Fruit fly (Drosophila melanogaster) whole organism, embryonic: ENCODE results near the gene BckdhA.

ENCODE experiments used
- ATbp ChIP-seq: fragments of 200-800 bp; sonication (Bioruptor generic); optimal IDR thresholded peaks from 2 replicates; lab custom pipeline; 2017; ENCODE audit warnings: missing biosample characterization, mild to moderate bottlenecking, missing genetic modification characterization, missing genetic modification reagents
- Aef1 ChIP-seq: fragments of 200-800 bp; sonication (Bioruptor generic); IDR thresholded peaks from 3 replicates; pipeline ENCODE4 v1.3.6; 2022; ENCODE audit warnings: missing biosample characterization, missing genetic modification characterization
- Bteb2 ChIP-seq: fragments of 200-800 bp; sonication (Bioruptor generic); optimal IDR thresholded peaks from 2 replicates; lab custom pipeline; 2016; ENCODE audit warnings: missing biosample characterization, missing genetic modification characterization
- CG12104 ChIP-seq: fragments of 200-800 bp; sonication (Bioruptor generic); optimal IDR thresholded peaks from 3 replicates; lab custom pipeline; 2016; ENCODE audit warnings: missing biosample characterization, missing genetic modification characterization
- CG1233 ChIP-seq: fragments of 200-800 bp; sonication (Bioruptor generic); optimal IDR thresholded peaks from 4 replicates; lab custom pipeline; 2018; ENCODE audit warnings: missing biosample characterization, mild to moderate bottlenecking, missing genetic modification characterization
- CG14710 ChIP-seq: fragments of 200-800 bp; sonication (Bioruptor generic); optimal IDR thresholded peaks from 3 replicates; lab custom pipeline; 2019; ENCODE audit warnings: missing biosample characterization, mild to moderate bottlenecking, missing genetic modification characterization, moderate library complexity
- CG15601 ChIP-seq: fragments of 200-800 bp; sonication (Bioruptor generic); optimal IDR thresholded peaks from 3 replicates; lab custom pipeline; 2019; ENCODE audit warnings: missing biosample characterization, mild to moderate bottlenecking, missing genetic modification characterization, moderate library complexity
- CG16813 ChIP-seq: fragments of 200-800 bp; sonication (Bioruptor generic); IDR thresholded peaks from 3 replicates; pipeline ENCODE4 v1.3.6; 2022; ENCODE audit warnings: missing biosample characterization, missing genetic modification characterization; ENCODE audit not compliant: partially characterized antibody
- CG16863 ChIP-seq: fragments of 200-800 bp; sonication (Bioruptor generic); optimal IDR thresholded peaks from 3 replicates; lab custom pipeline; 2016; ENCODE audit warnings: missing biosample characterization, missing genetic modification characterization
- CG17328 ChIP-seq: fragments of 200-800 bp; sonication (Bioruptor generic); IDR thresholded peaks from 2 replicates; pipeline ENCODE4 v1.3.6; 2022; ENCODE audit warnings: missing biosample characterization, missing genetic modification characterization
- CG17385 ChIP-seq: fragments of 200-800 bp; sonication (Bioruptor generic); optimal IDR thresholded peaks from 3 replicates; lab custom pipeline; 2018; ENCODE audit warnings: missing biosample characterization, mild to moderate bottlenecking, missing genetic modification characterization
- CG18011 ChIP-seq: fragments of 200-800 bp; sonication (Bioruptor generic); optimal IDR thresholded peaks from 2 replicates; lab custom pipeline; 2017; ENCODE audit warnings: missing biosample characterization, missing genetic modification characterization, mild to moderate bottlenecking, moderate library complexity, missing genotype
- CG18476 ChIP-seq: fragments of 200-800 bp; sonication (Bioruptor generic); optimal IDR thresholded peaks from 2 replicates; lab custom pipeline; 2016; ENCODE audit warnings: missing biosample characterization, mild to moderate bottlenecking, missing genetic modification characterization
- CG2120 ChIP-seq: fragments of 200-800 bp; sonication (Bioruptor generic); optimal IDR thresholded peaks from 3 replicates; lab custom pipeline; 2016; ENCODE audit warnings: missing biosample characterization, missing genetic modification characterization
- CG2875 ChIP-seq: fragments of 200-800 bp; sonication (Bioruptor generic); optimal IDR thresholded peaks from 2 replicates; lab custom pipeline; 2017; ENCODE audit warnings: missing biosample characterization, mild to moderate bottlenecking, missing genetic modification characterization, missing genetic modification reagents
- CG3065 ChIP-seq: fragments of 200-800 bp; sonication (Bioruptor generic); optimal IDR thresholded peaks from 2 replicates; lab custom pipeline; 2016; ENCODE audit warnings: missing biosample characterization, missing genetic modification characterization
- CG32532 ChIP-seq: fragments of 200-800 bp; sonication (Bioruptor generic); IDR thresholded peaks from 2 replicates; pipeline ENCODE4 v1.3.6; 2022; ENCODE audit warnings: missing biosample characterization, missing genetic modification characterization
- CG3726 ChIP-seq: fragments of 200-800 bp; sonication (Bioruptor generic); IDR thresholded peaks from 3 replicates; pipeline ENCODE4, ENCODE4 v1.3.6; 2022; ENCODE audit warnings: missing biosample characterization, missing genetic modification characterization
- CG42726 ChIP-seq: fragments of 200-800 bp; sonication (Bioruptor generic); IDR thresholded peaks from 2 replicates; pipeline ENCODE4 v1.3.6; 2022; ENCODE audit warnings: missing biosample characterization, missing genetic modification characterization; ENCODE audit not compliant: partially characterized antibody
- CG4424 ChIP-seq: fragments of 200-800 bp; sonication (Bioruptor generic); optimal IDR thresholded peaks from 3 replicates; lab custom pipeline; 2016; ENCODE audit warnings: missing biosample characterization, missing genetic modification characterization
- CG7839 ChIP-seq: fragments of 200-800 bp; sonication (Bioruptor generic); optimal IDR thresholded peaks from 3 replicates; lab custom pipeline; 2018; ENCODE audit warnings: missing biosample characterization, mild to moderate bottlenecking, missing genetic modification characterization, moderate library complexity
- CkIIα-i1 ChIP-seq: fragments of 200-800 bp; sonication (Bioruptor generic); IDR thresholded peaks from 2 replicates; pipeline ENCODE4 v1.3.6; 2022; ENCODE audit warnings: missing biosample characterization, missing genetic modification characterization
- Dbx ChIP-seq: fragments of 200-800 bp; sonication (Bioruptor generic); IDR thresholded peaks from 3 replicates; pipeline ENCODE4 v1.3.6; 2022; ENCODE audit warnings: missing biosample characterization, missing genetic modification characterization
- Fer2 ChIP-seq: fragments of 200-800 bp; sonication (Bioruptor generic); optimal IDR thresholded peaks from 2 replicates; lab custom pipeline; 2018; ENCODE audit warnings: missing biosample characterization, mild to moderate bottlenecking, missing genetic modification characterization, moderate library complexity
- Hmr ChIP-seq: fragments of 200-800 bp; sonication (Bioruptor generic); optimal IDR thresholded peaks from 3 replicates; lab custom pipeline; 2017; ENCODE audit warnings: mild to moderate bottlenecking, missing biosample characterization, missing genetic modification reagents, missing genetic modification characterization
- Hr3 ChIP-seq: fragments of 200-800 bp; sonication (Bioruptor generic); optimal IDR thresholded peaks from 3 replicates; lab custom pipeline; 2016; ENCODE audit warnings: missing biosample characterization, missing genetic modification characterization
- MBD-R2 ChIP-seq: fragments of 200-800 bp; sonication (Bioruptor generic); IDR thresholded peaks from 2 replicates; pipeline ENCODE4 v1.3.6; 2022; ENCODE audit warnings: missing biosample characterization, missing genetic modification characterization
- Max ChIP-seq: fragments of 200-800 bp; sonication (Bioruptor generic); optimal IDR thresholded peaks from 2 replicates; lab custom pipeline; 2016; ENCODE audit warnings: missing biosample characterization, mild to moderate bottlenecking, missing genetic modification characterization
- NK7.1 ChIP-seq: fragments of 200-800 bp; sonication (Bioruptor generic); optimal IDR thresholded peaks from 3 replicates; lab custom pipeline; 2016; ENCODE audit warnings: missing biosample characterization, missing genetic modification characterization
- Pdp1 ChIP-seq, 2 experiments: fragments of 200-800 bp; sonication (Bioruptor generic); optimal IDR thresholded peaks; 3 replicates each; lab custom pipeline; 2016; ENCODE audit warnings: missing biosample characterization in 2 of 2, missing genetic modification characterization in 2 of 2, mild to moderate bottlenecking in 1 of 2, moderate library complexity in 1 of 2
- Ravus ChIP-seq: fragments of 200-800 bp; sonication (Bioruptor generic); IDR thresholded peaks from 2 replicates; pipeline ENCODE4 v1.3.6; 2022; ENCODE audit warnings: missing biosample characterization, missing genetic modification characterization
- Rfx ChIP-seq: fragments of 200-800 bp; sonication (Bioruptor generic); IDR thresholded peaks from 2 replicates; pipeline ENCODE4 v1.3.6; 2022; ENCODE audit warnings: missing biosample characterization, missing genetic modification characterization
- Sry-δ ChIP-seq: fragments of 200-800 bp; sonication (Bioruptor generic); optimal IDR thresholded peaks from 2 replicates; lab custom pipeline; 2016; ENCODE audit warnings: missing biosample characterization, missing genetic modification characterization
- cad ChIP-seq: fragments of >200 bp; optimal IDR thresholded peaks from 2 replicates; lab custom pipeline; 2017; ENCODE audit warnings: missing biosample characterization, missing genetic modification characterization
- disco-r ChIP-seq: fragments of 200-800 bp; sonication (Bioruptor generic); optimal IDR thresholded peaks from 2 replicates; lab custom pipeline; 2016; ENCODE audit warnings: missing biosample characterization, missing genetic modification characterization
- dm ChIP-seq: fragments of 200-800 bp; sonication (Bioruptor generic); optimal IDR thresholded peaks from 3 replicates; lab custom pipeline; 2016; ENCODE audit warnings: missing biosample characterization, missing genetic modification characterization
- dysf ChIP-seq: fragments of 200-800 bp; sonication (Bioruptor generic); IDR thresholded peaks from 3 replicates; pipeline ENCODE4 v1.3.6; 2022; ENCODE audit warnings: missing biosample characterization, missing genetic modification characterization
- fd3F ChIP-seq: fragments of 200-800 bp; sonication (Bioruptor generic); optimal IDR thresholded peaks from 2 replicates; lab custom pipeline; 2018; ENCODE audit warnings: missing biosample characterization, mild to moderate bottlenecking, missing genetic modification characterization, moderate library complexity
- fd64A ChIP-seq: fragments of 200-800 bp; sonication (Bioruptor generic); optimal IDR thresholded peaks from 3 replicates; lab custom pipeline; 2018; ENCODE audit warnings: missing biosample characterization, mild to moderate bottlenecking, missing genetic modification characterization
- gsb ChIP-seq: fragments of 200-800 bp; sonication (Bioruptor generic); IDR thresholded peaks from 2 replicates; pipeline ENCODE4 v1.3.6; 2022; ENCODE audit warnings: missing biosample characterization, missing genetic modification characterization
- hb ChIP-seq: fragments of 200-800 bp; sonication (Bioruptor generic); IDR thresholded peaks from 3 replicates; pipeline ENCODE4 v1.3.6; 2022; ENCODE audit warnings: missing biosample characterization, missing genetic modification characterization; ENCODE audit not compliant: partially characterized antibody
- klu ChIP-seq: fragments of 200-800 bp; sonication (Bioruptor generic); IDR thresholded peaks from 2 replicates; pipeline ENCODE4 v1.3.6; 2022; ENCODE audit warnings: missing biosample characterization, missing genetic modification characterization
- luna ChIP-seq: fragments of 200-800 bp; sonication (Bioruptor generic); optimal IDR thresholded peaks from 2 replicates; lab custom pipeline; 2016; ENCODE audit warnings: missing biosample characterization, missing genetic modification characterization
- mirr ChIP-seq: fragments of 200-800 bp; sonication (Bioruptor generic); optimal IDR thresholded peaks from 3 replicates; lab custom pipeline; 2018; ENCODE audit warnings: missing biosample characterization, mild to moderate bottlenecking, missing genetic modification characterization
- nerfin-2 ChIP-seq: fragments of 200-800 bp; sonication (Bioruptor generic); IDR thresholded peaks from 2 replicates; pipeline ENCODE4 v1.3.6; 2022; ENCODE audit warnings: missing biosample characterization, missing genetic modification characterization; ENCODE audit not compliant: partially characterized antibody
- otp ChIP-seq: fragments of 200-800 bp; sonication (Bioruptor generic); IDR thresholded peaks from 3 replicates; pipeline ENCODE4, ENCODE4 v1.3.6; 2022; ENCODE audit warnings: missing biosample characterization, missing genetic modification characterization
- phol ChIP-seq: fragments of 200-800 bp; sonication (Bioruptor generic); optimal IDR thresholded peaks from 3 replicates; lab custom pipeline; 2018; ENCODE audit warnings: missing biosample characterization, mild to moderate bottlenecking, missing genetic modification characterization, moderate library complexity
- pnt ChIP-seq: fragments of 200-800 bp; sonication (Bioruptor generic); optimal IDR thresholded peaks from 3 replicates; lab custom pipeline; 2016; ENCODE audit warnings: missing biosample characterization, missing genetic modification characterization
- trh ChIP-seq: fragments of 200-800 bp; sonication (Bioruptor generic); optimal IDR thresholded peaks from 2 replicates; lab custom pipeline; 2016; ENCODE audit warnings: missing biosample characterization, missing genetic modification characterization
- vfl ChIP-seq: fragments of 200-800 bp; sonication (Bioruptor generic); optimal IDR thresholded peaks from 2 replicates; lab custom pipeline; 2016; ENCODE audit warnings: missing biosample characterization, missing genetic modification characterization

The BckdhA gene

DNA sequence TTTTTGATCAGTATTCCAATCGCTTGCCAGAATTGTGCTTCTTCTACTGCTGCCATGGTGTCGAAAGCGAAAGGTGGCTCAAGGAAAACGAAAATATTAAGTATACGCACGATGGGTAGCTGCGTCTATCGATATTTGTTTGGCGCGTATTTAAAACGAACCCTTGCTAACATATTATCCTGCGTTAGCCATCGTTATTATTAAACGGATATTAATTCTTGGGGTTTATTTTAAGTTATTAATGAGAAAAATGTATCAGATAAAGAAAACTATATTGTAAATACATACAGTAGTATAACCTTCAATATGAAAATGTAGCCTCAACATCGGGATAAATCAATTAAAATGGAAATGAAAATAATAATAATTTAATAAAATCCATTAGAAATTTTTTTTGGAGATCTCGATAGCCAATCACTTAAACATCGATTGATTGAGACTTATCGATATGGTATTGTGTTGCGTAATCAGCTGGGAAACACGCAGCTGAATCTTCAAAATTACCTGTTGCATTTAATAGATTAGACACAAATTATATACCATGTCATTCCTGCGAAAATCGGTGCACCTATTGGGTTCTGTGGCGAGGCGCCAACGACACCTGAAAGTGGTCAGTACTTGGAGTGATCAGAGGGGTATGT is at the start of gene BckdhA, which contains the start of gene CG9386:
Gene BckdhA, plus strand, starts transcription at position 452 of the 641 bp plus-strand sequence.
Gene CG9386, minus strand, starts transcription at position 75 of the 641 bp plus-strand sequence.
- TF ChIP-seq CG3726 (GFP tag; lab: Robert Waterston, UW) (no peak), klu (GFP tag; lab: Robert Waterston, UW) (no peak), Max (peak; percentile 60), Fer2 (tag; lab: Kevin White, UChicago) (peak; percentile 12), Rfx (GFP tag; lab: Robert Waterston, UW) (peak; percentile 72), NK7.1 (GFP tag; lab: Kevin White, UChicago) (no peak), cad (GFP tag; lab: Kevin White, UChicago) (no peak), vfl (peak; percentile 34), Dbx (peak; percentile 53; the same call in 2 of the 3 replicates), pnt (GFP tag; lab: Kevin White, UChicago) (peak; percentile 34), CG16813 (GFP tag; lab: Robert Waterston, UW) (peak; percentile 70), CG2120 (GFP tag; lab: Kevin White, UChicago) (peak; percentile 81), dysf (GFP tag; lab: Robert Waterston, UW) (0 out of 3 replicates have a peak, but pooled peaks have one; percentile 32), CG12104 (GFP tag; lab: Kevin White, UChicago) (peak; percentile 53), CG14710 (tag; lab: Kevin White, UChicago) (peak; percentile 66), MBD-R2 (GFP tag; lab: Robert Waterston, UW) (peak; percentile 49), disco-r (GFP tag; lab: Kevin White, UChicago) (no peak), CG17328 (GFP tag; lab: Robert Waterston, UW) (no peak), CG18476 (peak; percentile 34), Aef1 (GFP tag; lab: Robert Waterston, UW) (peak; percentile 13; the same call in 1 of the 3 replicates), otp (GFP tag; lab: Robert Waterston, UW) (0 out of 3 replicates have a peak, but pooled peaks have one; percentile 25), CkIIα-i1 (GFP tag; lab: Robert Waterston, UW) (no peak), CG2875 (no peak), mirr (GFP tag; lab: Kevin White, UChicago) (no peak), trh (GFP tag; lab: Kevin White, UChicago) (no peak), CG32532 (GFP tag; lab: Robert Waterston, UW) (peak; percentile 62), CG4424 (GFP tag; lab: Kevin White, UChicago) (peak; percentile 47), CG3065 (GFP tag; lab: Kevin White, UChicago) (no peak), dm (GFP tag; lab: Kevin White, UChicago) (peak; percentile 61), ATbp (GFP tag; lab: Kevin White, UChicago) (no peak), Ravus (GFP tag; lab: Robert Waterston, UW) (no peak), CG15601 (peak; percentile 38), Bteb2 (GFP tag; lab: Kevin White, UChicago) (peak; percentile 35), CG1233 (GFP tag; lab: Kevin White, UChicago) (no peak), phol (tag; lab: Kevin White, UChicago) (peak; percentile 60), CG42726 (GFP tag; lab: Robert Waterston, UW) (peak; percentile 50; the same call in 1 of the 2 replicates), CG7839 (tag; lab: Kevin White, UChicago) (peak; percentile 59), CG17385 (peak; percentile 93), nerfin-2 (peak; percentile 60; the same call in 1 of the 2 replicates), Hr3 (peak; percentile 52), CG18011 (GFP tag; lab: Kevin White, UChicago) (peak; percentile 2), fd3F (GFP tag; lab: Kevin White, UChicago) (peak; percentile 7), fd64A (GFP tag; lab: Kevin White, UChicago) (no peak), luna (GFP tag; lab: Kevin White, UChicago) (no peak), CG16863 (GFP tag; lab: Kevin White, UChicago) (peak; percentile 5), Hmr (peak; percentile 42), gsb (GFP tag; lab: Robert Waterston, UW) (no peak), hb (GFP tag; lab: Robert Waterston, UW) (peak; percentile 67; the same call in 2 of the 3 replicates), Pdp1 (GFP tag; optimal IDR thresholded peaks at IDR 0.05; lab: Kevin White, UChicago) (peak; percentile 54 to 99), Sry-δ (peak; percentile 71)
